Fruit fly (Drosophila melanogaster) whole organism, wandering third instar larva: ENCODE measurements around the gene ebi.

Source experiments
- CrebA ChIP-seq: fragments of 200-800 bp; sonication (Bioruptor generic); optimal IDR thresholded peaks from 2 replicates; lab custom pipeline; 2016; ENCODE audit warnings: missing biosample characterization, mild to moderate bottlenecking, missing genetic modification characterization, borderline replicate concordance
- Jra ChIP-seq: sonication (Bioruptor generic); optimal IDR thresholded peaks from 2 replicates; lab custom pipeline; 2016; ENCODE audit warnings: missing biosample characterization, missing genetic modification characterization
- Sp1 ChIP-seq: fragments of 200-800 bp; sonication (Bioruptor generic); optimal IDR thresholded peaks from 3 replicates; lab custom pipeline; 2019; ENCODE audit warnings: missing biosample characterization, mild to moderate bottlenecking, missing genetic modification characterization, moderate library complexity
- dsf ChIP-seq: sonication (Bioruptor generic); optimal IDR thresholded peaks from 2 replicates; lab custom pipeline; 2016; ENCODE audit warnings: missing biosample characterization, missing genetic modification characterization, borderline replicate concordance
- h ChIP-seq: fragments of 200-800 bp; sonication (Bioruptor generic); optimal IDR thresholded peaks from 3 replicates; lab custom pipeline; 2016; ENCODE audit warnings: missing biosample characterization, mild to moderate bottlenecking, missing genetic modification characterization

DNA sequence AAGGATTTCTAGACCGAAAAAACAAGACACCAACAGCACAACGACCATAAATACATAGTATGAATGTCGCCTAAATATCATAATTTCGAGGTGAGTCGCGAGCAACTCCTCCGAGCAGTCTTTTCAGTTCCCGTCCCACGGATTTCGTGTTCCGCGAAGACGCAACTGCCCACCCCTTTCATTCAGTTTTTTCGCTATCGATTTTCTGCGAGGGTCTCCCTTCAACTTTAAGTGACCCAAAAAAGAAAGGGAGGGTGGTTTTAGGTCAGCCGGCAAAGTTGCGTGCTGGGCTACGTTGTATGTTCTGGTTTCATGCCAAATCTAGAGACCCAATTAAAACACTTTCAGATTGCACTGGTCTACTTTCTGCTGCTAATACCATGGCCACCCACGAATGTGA lies 40.9 kb downstream of the ebi start:
- TF ChIP-seq h: no peak
- TF ChIP-seq dsf (GFP tag; lab: Kevin White, UChicago): no peak
- no peak for TF ChIP-seq Sp1
- no peak for TF ChIP-seq Jra (GFP tag; lab: Kevin White, UChicago)
- no peak for TF ChIP-seq CrebA
